Worm (Caenorhabditis elegans) whole organism, young adult: ENCODE measurements around the gene dhgd-1.
A peak's percentile ranks its signal among the peaks of the same experiment; 100 is the strongest.

Experiments
- B0261.1 ChIP-seq: sonication (generic microtip); optimal IDR thresholded peaks from 2 replicates; lab custom pipeline; 2016; ENCODE audit warnings: mild to moderate bottlenecking, missing genetic modification characterization, moderate library complexity, missing compliant biosample characterization
- F39B2.1 ChIP-seq: fragments of 200-800 bp; sonication (Bioruptor generic); IDR thresholded peaks from 2 replicates; pipeline ENCODE4 v1.3.6; 2022; ENCODE audit warnings: missing genetic modification reagents, missing genetic modification characterization, missing compliant biosample characterization
- chd-7 ChIP-seq: sonication (generic microtip); optimal IDR thresholded peaks from 2 replicates; lab custom pipeline; 2016; ENCODE audit warnings: mild to moderate bottlenecking, missing genetic modification characterization, moderate library complexity, missing compliant biosample characterization
- ets-4 ChIP-seq: fragments of 200-800 bp; sonication (Bioruptor generic); optimal IDR thresholded peaks from 2 replicates; lab custom pipeline; 2018; ENCODE audit warnings: mild to moderate bottlenecking, missing genetic modification characterization, missing compliant biosample characterization
- hmg-1.2 ChIP-seq: fragments of 200-800 bp; sonication (Bioruptor generic); IDR thresholded peaks from 2 replicates; pipeline ENCODE4 v1.3.6; 2022; ENCODE audit warnings: missing genetic modification reagents, missing genetic modification characterization, missing compliant biosample characterization
- mel-28 ChIP-seq: sonication (generic microtip); optimal IDR thresholded peaks from 2 replicates; lab custom pipeline; 2016; ENCODE audit warnings: borderline replicate concordance, mild to moderate bottlenecking, missing genetic modification characterization, missing compliant biosample characterization
- pbrm-1 ChIP-seq: fragments of 200-800 bp; sonication (Bioruptor generic); IDR thresholded peaks from 2 replicates; pipeline ENCODE4 v1.3.6; 2022; ENCODE audit warnings: missing genetic modification reagents, missing genetic modification characterization, missing compliant biosample characterization

DNA sequence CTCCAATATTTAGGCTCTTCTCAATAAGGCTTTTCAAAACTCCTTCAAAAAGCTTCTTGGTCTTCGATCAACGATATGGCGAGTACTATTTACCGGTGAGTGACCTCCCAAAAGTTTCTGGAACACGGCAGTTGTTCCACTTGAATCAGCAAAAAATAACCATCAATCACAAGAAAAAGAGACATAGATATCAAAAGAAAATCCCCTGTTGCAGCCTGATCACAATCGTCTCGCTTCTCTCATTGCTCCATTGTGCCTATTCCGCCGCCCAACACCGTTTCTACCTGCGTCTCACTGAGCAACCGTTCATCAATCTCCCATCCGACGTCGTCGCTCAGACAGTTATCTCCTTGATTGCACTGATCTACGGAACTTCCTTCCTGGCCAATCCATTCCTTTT lies 55.1 kb downstream of the dhgd-1 start, which contains the start of gene emc-5:
- TF ChIP-seq ets-4 (GFP tag; lab: Kevin White, UChicago) (no peak), F39B2.1 (no peak), mel-28 (tag; lab: Kevin White, UChicago) (no peak), pbrm-1 (GFP tag; lab: Robert Waterston, UW) (no peak), hmg-1.2 (GFP tag; lab: Robert Waterston, UW) (peak; percentile 22; the same call in 1 of the 2 replicates), chd-7 (tag; lab: Kevin White, UChicago) (no peak), B0261.1 (no peak)
